Comparison of ENCODE assay signal across 1 fruit fly cellular context in the genomic region with DNA sequence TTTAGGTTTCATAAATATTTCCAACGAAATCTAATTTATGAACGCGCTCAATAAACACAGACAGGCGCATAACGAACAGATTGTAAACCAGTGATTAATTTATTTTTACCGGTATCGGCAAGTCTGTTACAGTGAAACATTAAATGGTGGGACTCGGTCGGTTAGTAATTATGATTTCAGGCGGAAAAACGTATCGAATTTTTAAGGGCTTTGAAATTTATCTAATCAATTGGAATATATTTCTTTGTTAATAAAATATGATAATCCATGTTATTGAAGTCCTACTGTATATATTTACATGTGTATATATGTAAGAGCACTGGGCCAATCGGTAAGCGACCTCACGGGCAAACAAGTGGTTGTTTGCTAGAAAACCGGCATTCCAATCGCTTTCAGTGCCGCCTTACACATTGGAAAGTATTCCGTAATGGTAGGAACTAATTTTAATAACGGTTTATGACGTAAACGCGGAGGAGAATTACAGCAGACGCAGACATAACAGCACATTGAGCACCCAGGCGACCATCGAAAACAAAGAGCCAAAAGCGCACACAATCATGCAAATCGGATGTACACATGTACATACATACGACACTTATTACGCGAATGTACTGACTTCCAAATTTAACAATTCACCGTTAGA.
TF ChIP-seq lines count a peak whose summit lies in the region.

No protein-coding gene starts in this region.

TF ChIP-seq in whole organism, embryonic, 481 proteins besides CTCF, POLR2A, EP300 and RAD21 (continued from another document and continues in another):
- TF ChIP-seq Ets97D (GFP tag; optimal IDR thresholded peaks at IDR 0.05; lab: Kevin White, UChicago): peak; percentile 78
- TF ChIP-seq rib (GFP tag; IDR thresholded peaks at IDR 0.05; lab: Robert Waterston, UW): peak; percentile 96
- peak; percentile 80 for TF ChIP-seq Lim3 (GFP tag; IDR thresholded peaks at IDR 0.05; lab: Robert Waterston, UW)
- peak; percentile 17 for TF ChIP-seq p53 (GFP tag; optimal IDR thresholded peaks at IDR 0.05; lab: Kevin White, UChicago)
- peak; percentile 83 for TF ChIP-seq CG1529 (GFP tag; optimal IDR thresholded peaks at IDR 0.05; lab: Kevin White, UChicago)
- TF ChIP-seq Med (GFP tag; lab: Kevin White, UChicago): peak; percentile 99
- TF ChIP-seq zfh1 (GFP tag; IDR thresholded peaks at IDR 0.05; lab: Robert Waterston, UW): peak; percentile 93
- TF ChIP-seq Doc3 (GFP tag; IDR thresholded peaks at IDR 0.05; lab: Robert Waterston, UW; ENCODE audit: partially characterized antibody): no peak
- peak; percentile 94 for TF ChIP-seq lab (GFP tag; optimal IDR thresholded peaks at IDR 0.05; lab: Kevin White, UChicago)
- TF ChIP-seq bigmax (GFP tag; optimal IDR thresholded peaks at IDR 0.05; lab: Kevin White, UChicago): no peak
- TF ChIP-seq CG6765 (GFP tag; optimal IDR thresholded peaks at IDR 0.05; lab: Kevin White, UChicago): peak; percentile 75
- TF ChIP-seq CG11504 (tag; optimal IDR thresholded peaks at IDR 0.05; lab: Kevin White, UChicago): peak; percentile 96
- TF ChIP-seq NFAT (GFP tag; IDR thresholded peaks at IDR 0.05; lab: Robert Waterston, UW): peak; percentile 98
- TF ChIP-seq CG9437 (GFP tag; optimal IDR thresholded peaks at IDR 0.05; lab: Kevin White, UChicago): peak; percentile 87
- TF ChIP-seq CG12391 (tag; optimal IDR thresholded peaks at IDR 0.05; lab: Kevin White, UChicago): peak; percentile 93
- TF ChIP-seq CG4282 (GFP tag; optimal IDR thresholded peaks at IDR 0.05; lab: Kevin White, UChicago): peak; percentile 55
- TF ChIP-seq CG1233 (GFP tag; optimal IDR thresholded peaks at IDR 0.05; lab: Kevin White, UChicago): peak; percentile 89
- TF ChIP-seq cad (GFP tag; optimal IDR thresholded peaks at IDR 0.05; lab: Kevin White, UChicago): no peak
- TF ChIP-seq CG16779 (GFP tag; IDR thresholded peaks at IDR 0.05; lab: Robert Waterston, UW): peak; percentile 95
- peak; percentile 92 for TF ChIP-seq CG13296 (GFP tag; optimal IDR thresholded peaks at IDR 0.05; lab: Kevin White, UChicago)
- peak; percentile 70 for TF ChIP-seq CHES-1-like (GFP tag; optimal IDR thresholded peaks at IDR 0.05; lab: Kevin White, UChicago)
- TF ChIP-seq CG12219 (GFP tag; optimal IDR thresholded peaks at IDR 0.05; lab: Kevin White, UChicago): peak; percentile 93
- TF ChIP-seq shn (GFP tag; optimal IDR thresholded peaks at IDR 0.05; lab: Kevin White, UChicago): peak; percentile 57
- peak; percentile 91 for TF ChIP-seq Meics (GFP tag; optimal IDR thresholded peaks at IDR 0.05; lab: Kevin White, UChicago)
- TF ChIP-seq cwo (GFP tag; optimal IDR thresholded peaks at IDR 0.05; lab: Kevin White, UChicago): no peak
- TF ChIP-seq ken (GFP tag; IDR thresholded peaks at IDR 0.05; lab: Robert Waterston, UW): peak; percentile 92
- TF ChIP-seq CG6254 (GFP tag; optimal IDR thresholded peaks at IDR 0.05; lab: Kevin White, UChicago): peak; percentile 8
- TF ChIP-seq CG17802 (tag; optimal IDR thresholded peaks at IDR 0.05; lab: Kevin White, UChicago): peak; percentile 29
- peak; percentile 93 for TF ChIP-seq CG6689 (GFP tag; IDR thresholded peaks at IDR 0.05; lab: Robert Waterston, UW)
- peak; percentile 98 for TF ChIP-seq Atf6 (GFP tag; IDR thresholded peaks at IDR 0.05; lab: Robert Waterston, UW)
- peak; percentile 98 for TF ChIP-seq ci (GFP tag; IDR thresholded peaks at IDR 0.05; lab: Robert Waterston, UW)
- peak; percentile 97 for TF ChIP-seq sob (GFP tag; IDR thresholded peaks at IDR 0.05; lab: Robert Waterston, UW)
- peak; percentile 92 for TF ChIP-seq sens-2 (GFP tag; IDR thresholded peaks at IDR 0.05; lab: Robert Waterston, UW)
- TF ChIP-seq CG12104 (GFP tag; optimal IDR thresholded peaks at IDR 0.05; lab: Kevin White, UChicago): peak; percentile 92
- peak; percentile 85 for TF ChIP-seq tup (GFP tag; optimal IDR thresholded peaks at IDR 0.05; lab: Kevin White, UChicago)
- TF ChIP-seq CG6854 (GFP tag; optimal IDR thresholded peaks at IDR 0.05; lab: Kevin White, UChicago): peak; percentile 78
- TF ChIP-seq Sin3A (optimal IDR thresholded peaks at IDR 0.05; lab: Kevin White, UChicago): no peak
- TF ChIP-seq sim (GFP tag; IDR thresholded peaks at IDR 0.05; lab: Robert Waterston, UW): peak; percentile 53; the same call in 1 of the 2 replicates
- peak; percentile 77 for TF ChIP-seq CG30431 (GFP tag; optimal IDR thresholded peaks at IDR 0.05; lab: Kevin White, UChicago)
- TF ChIP-seq Hr3 (GFP tag; optimal IDR thresholded peaks at IDR 0.05; lab: Kevin White, UChicago): peak; percentile 87
- TF ChIP-seq CG6272 (GFP tag; IDR thresholded peaks at IDR 0.05; lab: Robert Waterston, UW): peak; percentile 88
- peak; percentile 79 for TF ChIP-seq CG10462 (GFP tag; optimal IDR thresholded peaks at IDR 0.05; lab: Kevin White, UChicago)
- peak; percentile 82 for TF ChIP-seq CG7556 (GFP tag; optimal IDR thresholded peaks at IDR 0.05; lab: Kevin White, UChicago)
- peak; percentile 66 for TF ChIP-seq Antp (GFP tag; optimal IDR thresholded peaks at IDR 0.05; lab: Kevin White, UChicago)
- peak; percentile 98 for TF ChIP-seq dysf (GFP tag; IDR thresholded peaks at IDR 0.05; lab: Robert Waterston, UW)
- TF ChIP-seq HLHmδ (GFP tag; optimal IDR thresholded peaks at IDR 0.05; lab: Kevin White, UChicago): no peak
- peak; percentile 78 for TF ChIP-seq Bdp1 (GFP tag; optimal IDR thresholded peaks at IDR 0.05; lab: Kevin White, UChicago)
- TF ChIP-seq Dad (GFP tag; optimal IDR thresholded peaks at IDR 0.05; lab: Kevin White, UChicago): peak; percentile 89
- peak; percentile 63 for TF ChIP-seq CG7987 (GFP tag; optimal IDR thresholded peaks at IDR 0.05; lab: Kevin White, UChicago)
- peak; percentile 65 for TF ChIP-seq croc (GFP tag; conservative IDR thresholded peaks at IDR 0.05; lab: Robert Waterston, UW)
- TF ChIP-seq CG14710 (tag; optimal IDR thresholded peaks at IDR 0.05; lab: Kevin White, UChicago): peak; percentile 19
- TF ChIP-seq jigr1 (GFP tag; IDR thresholded peaks at IDR 0.05; lab: Robert Waterston, UW): peak; percentile 75; the same call in 2 of the 3 replicates
- TF ChIP-seq unc-4 (GFP tag; IDR thresholded peaks at IDR 0.05; lab: Robert Waterston, UW; ENCODE audit: partially characterized antibody): no peak
- TF ChIP-seq CG7271 (tag; optimal IDR thresholded peaks at IDR 0.05; lab: Kevin White, UChicago): no peak
- TF ChIP-seq Chrac-16 (GFP tag; optimal IDR thresholded peaks at IDR 0.05; lab: Kevin White, UChicago): peak; percentile 91
- no peak for TF ChIP-seq Dfd (GFP tag; optimal IDR thresholded peaks at IDR 0.05; lab: Kevin White, UChicago)
- peak; percentile 77 for TF ChIP-seq BtbVII (GFP tag; optimal IDR thresholded peaks at IDR 0.05; lab: Kevin White, UChicago)
- TF ChIP-seq CG14014 (GFP tag; IDR thresholded peaks at IDR 0.05; lab: Robert Waterston, UW): peak; percentile 98
- TF ChIP-seq CG18262 (tag; optimal IDR thresholded peaks at IDR 0.05; lab: Kevin White, UChicago): no peak
- peak; percentile 95 for TF ChIP-seq Taf1 (GFP tag; IDR thresholded peaks at IDR 0.05; lab: Robert Waterston, UW)
- TF ChIP-seq tll (GFP tag; optimal IDR thresholded peaks at IDR 0.05; lab: Kevin White, UChicago): no peak
- TF ChIP-seq slbo (GFP tag; IDR thresholded peaks at IDR 0.05; lab: Robert Waterston, UW): peak; percentile 98
- no peak for TF ChIP-seq sqz (GFP tag; optimal IDR thresholded peaks at IDR 0.05; lab: Kevin White, UChicago)
- TF ChIP-seq chn (GFP tag; optimal IDR thresholded peaks at IDR 0.05; lab: Kevin White, UChicago): peak; percentile 83
- peak; percentile 93 for TF ChIP-seq CG11085 (GFP tag; IDR thresholded peaks at IDR 0.05; lab: Robert Waterston, UW)
- TF ChIP-seq CG10979 (tag; optimal IDR thresholded peaks at IDR 0.05; lab: Kevin White, UChicago): peak; percentile 66
- TF ChIP-seq pfk (GFP tag; optimal IDR thresholded peaks at IDR 0.05; lab: Kevin White, UChicago): peak; percentile 30
- TF ChIP-seq C15 (GFP tag; IDR thresholded peaks at IDR 0.05; lab: Robert Waterston, UW): peak; percentile 93
- TF ChIP-seq dimm (GFP tag; IDR thresholded peaks at IDR 0.05; lab: Robert Waterston, UW): peak; percentile 85
- peak; percentile 55; the same call in 1 of the 2 replicates for TF ChIP-seq CG4360 (GFP tag; IDR thresholded peaks at IDR 0.05; lab: Robert Waterston, UW)
- peak; percentile 80 for TF ChIP-seq CG8089 (GFP tag; optimal IDR thresholded peaks at IDR 0.05; lab: Kevin White, UChicago)
- peak; percentile 71 for TF ChIP-seq CG3065 (GFP tag; optimal IDR thresholded peaks at IDR 0.05; lab: Kevin White, UChicago)
- TF ChIP-seq CG6175 (GFP tag; IDR thresholded peaks at IDR 0.05; lab: Robert Waterston, UW): peak; percentile 93
- peak; percentile 68 for TF ChIP-seq CG31388 (GFP tag; optimal IDR thresholded peaks at IDR 0.05; lab: Kevin White, UChicago)
- TF ChIP-seq otp (GFP tag; IDR thresholded peaks at IDR 0.05; lab: Robert Waterston, UW): peak; percentile 94
- no peak for TF ChIP-seq Lpt (GFP tag; optimal IDR thresholded peaks at IDR 0.05; lab: Kevin White, UChicago)
- no peak for TF ChIP-seq CG34224 (GFP tag; IDR thresholded peaks at IDR 0.05; lab: Robert Waterston, UW; ENCODE audit: partially characterized antibody)
- TF ChIP-seq Atf-2 (GFP tag; optimal IDR thresholded peaks at IDR 0.05; lab: Kevin White, UChicago): peak; percentile 73
- no peak for TF ChIP-seq gfzf (GFP tag; optimal IDR thresholded peaks at IDR 0.05; lab: Kevin White, UChicago)
- peak; percentile 98 for TF ChIP-seq CG32532 (GFP tag; IDR thresholded peaks at IDR 0.05; lab: Robert Waterston, UW)
- peak; percentile 30 for TF ChIP-seq pb (GFP tag; optimal IDR thresholded peaks at IDR 0.05; lab: Kevin White, UChicago)
- TF ChIP-seq YL-1 (GFP tag; optimal IDR thresholded peaks at IDR 0.05; lab: Kevin White, UChicago): peak; percentile 57
- TF ChIP-seq CG12942 (GFP tag; optimal IDR thresholded peaks at IDR 0.05; lab: Kevin White, UChicago): peak; percentile 89
- peak; percentile 95 for TF ChIP-seq tgo (GFP tag; IDR thresholded peaks at IDR 0.05; lab: Robert Waterston, UW)
- TF ChIP-seq Bteb2 (GFP tag; optimal IDR thresholded peaks at IDR 0.05; lab: Kevin White, UChicago): peak; percentile 93
- TF ChIP-seq BEAF-32 (GFP tag; optimal IDR thresholded peaks at IDR 0.05; lab: Kevin White, UChicago): peak; percentile 2
- TF ChIP-seq ftz-f1 (GFP tag; optimal IDR thresholded peaks at IDR 0.05; lab: Kevin White, UChicago): peak; percentile 13
- peak; percentile 94 for TF ChIP-seq CG2678 (tag; optimal IDR thresholded peaks at IDR 0.05; lab: Kevin White, UChicago)
- no peak for TF ChIP-seq pan (optimal IDR thresholded peaks at IDR 0.05; lab: Kevin White, UChicago)
- TF ChIP-seq pan (GFP tag; optimal IDR thresholded peaks at IDR 0.05 in 1 of 2, IDR thresholded peaks at IDR 0.05 in 1 of 2): peak in 1 of 2 experiments; percentile 96
- TF ChIP-seq ranshi (GFP tag; IDR thresholded peaks at IDR 0.05; lab: Robert Waterston, UW): peak; percentile 94
- TF ChIP-seq Ets65A (GFP tag; lab: Kevin White, UChicago): peak; percentile 95
- TF ChIP-seq Opbp (GFP tag; IDR thresholded peaks at IDR 0.05; lab: Robert Waterston, UW; ENCODE audit: partially characterized antibody): no peak
- TF ChIP-seq Hsf (GFP tag; optimal IDR thresholded peaks at IDR 0.05; lab: Kevin White, UChicago): peak; percentile 95
- peak; percentile 88 for TF ChIP-seq salm (tag; optimal IDR thresholded peaks at IDR 0.05; lab: Kevin White, UChicago)
- TF ChIP-seq da (GFP tag; optimal IDR thresholded peaks at IDR 0.05; lab: Kevin White, UChicago): peak; percentile 78
- TF ChIP-seq CG10543 (GFP tag; optimal IDR thresholded peaks at IDR 0.05; lab: Kevin White, UChicago): peak; percentile 95
- no peak for TF ChIP-seq CG2129 (GFP tag; IDR thresholded peaks at IDR 0.05; lab: Robert Waterston, UW; ENCODE audit: partially characterized antibody)
- TF ChIP-seq CG17829 (tag; optimal IDR thresholded peaks at IDR 0.05; lab: Kevin White, UChicago): peak; percentile 82
- no peak for TF ChIP-seq Dll (GFP tag; IDR thresholded peaks at IDR 0.05; lab: Robert Waterston, UW; ENCODE audit: partially characterized antibody)
- TF ChIP-seq Dip3 (GFP tag; optimal IDR thresholded peaks at IDR 0.05; lab: Kevin White, UChicago): peak; percentile 90
- peak; percentile 76 for TF ChIP-seq emc (GFP tag; optimal IDR thresholded peaks at IDR 0.05; lab: Kevin White, UChicago)
- peak; percentile 73 for TF ChIP-seq Poxn (GFP tag; IDR thresholded peaks at IDR 0.05; lab: Robert Waterston, UW)
- peak; percentile 94 for TF ChIP-seq CG10366 (GFP tag; IDR thresholded peaks at IDR 0.05; lab: Robert Waterston, UW)
- peak; percentile 98 for TF ChIP-seq sens (GFP tag; lab: Kevin White, UChicago)
- peak; percentile 93 for TF ChIP-seq Hmr (GFP tag; optimal IDR thresholded peaks at IDR 0.05; lab: Kevin White, UChicago)
- TF ChIP-seq CG18476 (GFP tag; optimal IDR thresholded peaks at IDR 0.05; lab: Kevin White, UChicago): peak; percentile 75
- peak; percentile 76 for TF ChIP-seq Vsx1 (GFP tag; optimal IDR thresholded peaks at IDR 0.05; lab: Kevin White, UChicago)
- TF ChIP-seq Usf (GFP tag; optimal IDR thresholded peaks at IDR 0.05; lab: Kevin White, UChicago): peak; percentile 49
- peak; percentile 95 for TF ChIP-seq gem (tag; optimal IDR thresholded peaks at IDR 0.05; lab: Kevin White, UChicago)
- TF ChIP-seq Sox100B (GFP tag; optimal IDR thresholded peaks at IDR 0.05; lab: Kevin White, UChicago): peak; percentile 61
- peak in 1 of 2 experiments; percentile 48 for TF ChIP-seq crp (GFP tag; optimal IDR thresholded peaks at IDR 0.05; lab: Kevin White, UChicago)
- peak; percentile 95 for TF ChIP-seq Drgx (GFP tag; IDR thresholded peaks at IDR 0.05; lab: Robert Waterston, UW)
- TF ChIP-seq chinmo (GFP tag; IDR thresholded peaks at IDR 0.05; lab: Robert Waterston, UW; ENCODE audit: partially characterized antibody): 0 out of 4 replicates have a peak, but pooled peaks have one; percentile 45
- TF ChIP-seq CG10959 (GFP tag; IDR thresholded peaks at IDR 0.05; lab: Robert Waterston, UW): peak; percentile 78
- peak; percentile 81 for TF ChIP-seq crc (GFP tag; optimal IDR thresholded peaks at IDR 0.05; lab: Kevin White, UChicago)
- peak; percentile 43 for TF ChIP-seq CG3995 (GFP tag; optimal IDR thresholded peaks at IDR 0.05; lab: Kevin White, UChicago)
- TF ChIP-seq CG4617 (GFP tag; optimal IDR thresholded peaks at IDR 0.05; lab: Kevin White, UChicago; ENCODE audit: borderline replicate concordance): no peak
- peak; percentile 93 for TF ChIP-seq bab2 (GFP tag; optimal IDR thresholded peaks at IDR 0.05; lab: Kevin White, UChicago)
- TF ChIP-seq CG14050 (GFP tag; IDR thresholded peaks at IDR 0.05; lab: Robert Waterston, UW): peak; percentile 92
- TF ChIP-seq sug (tag; optimal IDR thresholded peaks at IDR 0.05; lab: Kevin White, UChicago): peak; percentile 96
- TF ChIP-seq Fer3 (tag; optimal IDR thresholded peaks at IDR 0.05; lab: Kevin White, UChicago): peak; percentile 91
- peak; percentile 95 for TF ChIP-seq Gug (GFP tag; IDR thresholded peaks at IDR 0.05; lab: Robert Waterston, UW)
